Worm (Caenorhabditis elegans) whole organism, L2 larva: ENCODE results near the gene smex-1.

Experiments
- C34F6.9 ChIP-seq: fragments of 150-350 bp; optimal IDR thresholded peaks from 2 replicates; lab custom pipeline; 2014; ENCODE audit warnings: missing biosample characterization, missing genetic modification characterization
- ztf-11 ChIP-seq: sonication (generic microtip); optimal IDR thresholded peaks from 2 replicates; lab custom pipeline; 2017; ENCODE audit warnings: missing biosample characterization, missing genetic modification characterization

- TF ChIP-seq C34F6.9 (tag; lab: Kevin White, UChicago) = no peak
- no peak for TF ChIP-seq ztf-11
Observed at ce11 chrV:8307681-8308080, 11.9 kb upstream of the smex-1 start, which contains the start of gene clec-218.
